Fruit fly (Drosophila melanogaster) whole organism, embryonic: Measurements from ENCODE around the gene Irk1.
A peak's percentile ranks its signal among the peaks of the same experiment; 100 is the strongest.

Source experiments
- Aef1 ChIP-seq: fragments of 200-800 bp; sonication (Bioruptor generic); IDR thresholded peaks from 3 replicates; pipeline ENCODE4 v1.3.6; 2022; ENCODE audit warnings: missing biosample characterization, missing genetic modification characterization
- Asciz ChIP-seq: fragments of 200-800 bp; sonication (Bioruptor generic); optimal IDR thresholded peaks from 2 replicates; lab custom pipeline; 2017; ENCODE audit warnings: missing biosample characterization, mild to moderate bottlenecking, missing genetic modification characterization, missing genetic modification reagents
- CG11723 ChIP-seq: fragments of 200-800 bp; sonication (Bioruptor generic); optimal IDR thresholded peaks from 2 replicates; lab custom pipeline; 2017; ENCODE audit warnings: missing biosample characterization, mild to moderate bottlenecking, missing genetic modification characterization
- CG1233 ChIP-seq: fragments of 200-800 bp; sonication (Bioruptor generic); optimal IDR thresholded peaks from 4 replicates; lab custom pipeline; 2018; ENCODE audit warnings: missing biosample characterization, mild to moderate bottlenecking, missing genetic modification characterization
- CG13287 ChIP-seq: fragments of 200-800 bp; sonication (Bioruptor generic); IDR thresholded peaks from 2 replicates; pipeline ENCODE4 v1.3.6; 2022; ENCODE audit warnings: missing biosample characterization, missing genetic modification characterization; ENCODE audit not compliant: partially characterized antibody
- CG15073 ChIP-seq: fragments of 200-800 bp; sonication (Bioruptor generic); optimal IDR thresholded peaks from 2 replicates; lab custom pipeline; 2016; ENCODE audit warnings: missing biosample characterization, missing genetic modification characterization
- CG15514 ChIP-seq: fragments of 200-800 bp; sonication (Bioruptor generic); optimal IDR thresholded peaks from 3 replicates; lab custom pipeline; 2017; ENCODE audit warnings: missing biosample characterization, missing genetic modification characterization, mild to moderate bottlenecking, moderate library complexity, missing genetic modification reagents
- CG17328 ChIP-seq: fragments of 200-800 bp; sonication (Bioruptor generic); IDR thresholded peaks from 2 replicates; pipeline ENCODE4 v1.3.6; 2022; ENCODE audit warnings: missing biosample characterization, missing genetic modification characterization
- CG18599 ChIP-seq: fragments of 200-800 bp; sonication (Bioruptor generic); optimal IDR thresholded peaks from 3 replicates; lab custom pipeline; 2017; ENCODE audit warnings: missing biosample characterization, missing genetic modification characterization, mild to moderate bottlenecking, moderate library complexity, missing genetic modification reagents
- CG18764 ChIP-seq: fragments of 200-800 bp; sonication (Bioruptor generic); optimal IDR thresholded peaks from 3 replicates; lab custom pipeline; 2016; ENCODE audit warnings: missing biosample characterization, missing genetic modification characterization
- CG2120 ChIP-seq: fragments of 200-800 bp; sonication (Bioruptor generic); optimal IDR thresholded peaks from 3 replicates; lab custom pipeline; 2016; ENCODE audit warnings: missing biosample characterization, missing genetic modification characterization
- CG32532 ChIP-seq: fragments of 200-800 bp; sonication (Bioruptor generic); IDR thresholded peaks from 2 replicates; pipeline ENCODE4 v1.3.6; 2022; ENCODE audit warnings: missing biosample characterization, missing genetic modification characterization
- CG34376 ChIP-seq: fragments of 200-800 bp; sonication (Bioruptor generic); optimal IDR thresholded peaks from 2 replicates; lab custom pipeline; 2018; ENCODE audit warnings: missing biosample characterization, mild to moderate bottlenecking, missing genetic modification characterization
- CG4730 ChIP-seq: fragments of 200-800 bp; sonication (Bioruptor generic); IDR thresholded peaks from 2 replicates; pipeline ENCODE4 v1.3.6; 2022; ENCODE audit warnings: missing biosample characterization, missing genetic modification characterization
- CG8089 ChIP-seq: fragments of 200-800 bp; sonication (Bioruptor generic); optimal IDR thresholded peaks from 3 replicates; lab custom pipeline; 2016; ENCODE audit warnings: missing biosample characterization, missing genetic modification characterization
- CG8290 ChIP-seq, 3 experiments: fragments of 200-800 bp; sonication (Bioruptor generic); optimal IDR thresholded peaks; 2 replicates each; lab custom pipeline; 2016 to 2019; ENCODE audit warnings: missing biosample characterization in 3 of 3, missing genetic modification characterization in 3 of 3, mild to moderate bottlenecking in 2 of 3, moderate library complexity in 1 of 3
- CG8478 ChIP-seq: fragments of >200 bp; optimal IDR thresholded peaks from 2 replicates; lab custom pipeline; 2018
- CG8924 ChIP-seq: fragments of 200-800 bp; optimal IDR thresholded peaks from 3 replicates; lab custom pipeline; 2019; ENCODE audit warnings: missing biosample characterization, mild to moderate bottlenecking, missing genetic modification characterization, moderate library complexity
- CG9727 ChIP-seq: fragments of 200-800 bp; sonication (Bioruptor generic); optimal IDR thresholded peaks from 3 replicates; lab custom pipeline; 2017; ENCODE audit warnings: missing biosample characterization, mild to moderate bottlenecking, missing genetic modification characterization
- D19B ChIP-seq: fragments of 200-800 bp; sonication (Bioruptor generic); optimal IDR thresholded peaks from 2 replicates; lab custom pipeline; 2017; ENCODE audit warnings: missing biosample characterization, mild to moderate bottlenecking, missing genetic modification characterization
- Drgx ChIP-seq: fragments of 200-800 bp; sonication (Bioruptor generic); IDR thresholded peaks from 2 replicates; pipeline ENCODE4 v1.3.6; 2022; ENCODE audit warnings: missing biosample characterization, missing genetic modification characterization
- Gug ChIP-seq: fragments of 200-800 bp; sonication (Bioruptor generic); IDR thresholded peaks from 4 replicates; pipeline ENCODE4 v1.3.6; 2022; ENCODE audit warnings: missing biosample characterization, missing genetic modification characterization
- HHEX ChIP-seq: fragments of 200-800 bp; sonication (Bioruptor generic); optimal IDR thresholded peaks from 3 replicates; lab custom pipeline; 2017; ENCODE audit warnings: missing biosample characterization, mild to moderate bottlenecking, missing genetic modification characterization, missing genetic modification reagents
- Hmr ChIP-seq: fragments of 200-800 bp; sonication (Bioruptor generic); optimal IDR thresholded peaks from 3 replicates; lab custom pipeline; 2017; ENCODE audit warnings: mild to moderate bottlenecking, missing biosample characterization, missing genetic modification reagents, missing genetic modification characterization
- Med ChIP-seq: fragments of 200-800 bp; sonication (Bioruptor generic); peaks from one replicate; lab custom pipeline; 2016; ENCODE audit warnings: missing biosample characterization, missing genetic modification characterization, mild to moderate bottlenecking, inconsistent platforms, moderate library complexity
- Mes4 ChIP-seq: fragments of 200-800 bp; sonication (Bioruptor generic); optimal IDR thresholded peaks from 2 replicates; lab custom pipeline; 2016; ENCODE audit warnings: missing biosample characterization, missing genetic modification characterization
- Mrtf ChIP-seq: fragments of 200-800 bp; sonication (Bioruptor generic); IDR thresholded peaks from 3 replicates; pipeline ENCODE4 v1.3.6; 2022; ENCODE audit warnings: missing biosample characterization, missing genetic modification characterization
- NFAT ChIP-seq: fragments of 200-800 bp; sonication (Bioruptor generic); IDR thresholded peaks from 2 replicates; pipeline ENCODE4 v1.3.6; 2022; ENCODE audit warnings: missing biosample characterization, missing genetic modification characterization
- Ptx1 ChIP-seq: fragments of 200-800 bp; sonication (Bioruptor generic); IDR thresholded peaks from 2 replicates; pipeline ENCODE4 v1.3.6; 2022; ENCODE audit warnings: missing biosample characterization, missing genetic modification characterization
- Rfx ChIP-seq: fragments of 200-800 bp; sonication (Bioruptor generic); IDR thresholded peaks from 2 replicates; pipeline ENCODE4 v1.3.6; 2022; ENCODE audit warnings: missing biosample characterization, missing genetic modification characterization
- Tbp ChIP-seq: fragments of >200 bp; optimal IDR thresholded peaks from 2 replicates; lab custom pipeline; 2018; ENCODE audit warnings: missing biosample characterization, missing genetic modification characterization
- abd-A ChIP-seq: fragments of 200-800 bp; sonication (Bioruptor generic); optimal IDR thresholded peaks from 3 replicates; lab custom pipeline; 2019; ENCODE audit warnings: missing biosample characterization, mild to moderate bottlenecking, missing genetic modification characterization, moderate library complexity
- ac ChIP-seq: fragments of 200-800 bp; sonication (Bioruptor generic); optimal IDR thresholded peaks from 3 replicates; lab custom pipeline; 2017; ENCODE audit warnings: missing biosample characterization, mild to moderate bottlenecking, missing genetic modification characterization
- ash1 ChIP-seq: fragments of 200-800 bp; sonication (Bioruptor generic); optimal IDR thresholded peaks from 2 replicates; lab custom pipeline; 2018; ENCODE audit warnings: missing biosample characterization, mild to moderate bottlenecking, missing genetic modification characterization
- ato ChIP-seq: fragments of 200-800 bp; sonication (Bioruptor generic); IDR thresholded peaks from 2 replicates; pipeline ENCODE4 v1.3.6; 2022; ENCODE audit warnings: missing biosample characterization, missing genetic modification characterization; ENCODE audit not compliant: partially characterized antibody
- cwo ChIP-seq: fragments of 200-800 bp; sonication (Bioruptor generic); optimal IDR thresholded peaks from 3 replicates; lab custom pipeline; 2017; ENCODE audit warnings: missing biosample characterization, missing genetic modification characterization, mild to moderate bottlenecking, moderate library complexity, missing genetic modification reagents
- fd96Cb ChIP-seq: fragments of 200-800 bp; sonication (Bioruptor generic); optimal IDR thresholded peaks from 2 replicates; lab custom pipeline; 2018; ENCODE audit warnings: missing biosample characterization, mild to moderate bottlenecking, missing genetic modification characterization, moderate library complexity
- grau ChIP-seq: fragments of 200-800 bp; optimal IDR thresholded peaks from 3 replicates; lab custom pipeline; 2019; ENCODE audit warnings: missing biosample characterization, mild to moderate bottlenecking, missing genetic modification characterization, moderate library complexity
- grn ChIP-seq: fragments of 200-800 bp; sonication (Bioruptor generic); optimal IDR thresholded peaks from 3 replicates; lab custom pipeline; 2017; ENCODE audit warnings: missing biosample characterization, missing genetic modification characterization
- gro ChIP-seq: fragments of 200-800 bp; sonication (Bioruptor generic); optimal IDR thresholded peaks from 2 replicates; lab custom pipeline; 2016; ENCODE audit warnings: missing biosample characterization, missing genetic modification characterization
- hth ChIP-seq: fragments of >200 bp; optimal IDR thresholded peaks from 2 replicates; lab custom pipeline; 2017; ENCODE audit warnings: inconsistent platforms
- ind ChIP-seq: fragments of 200-800 bp; sonication (Bioruptor generic); optimal IDR thresholded peaks from 3 replicates; lab custom pipeline; 2016; ENCODE audit warnings: missing biosample characterization, missing genetic modification characterization
- jigr1 ChIP-seq: fragments of 200-800 bp; sonication (Bioruptor generic); IDR thresholded peaks from 3 replicates; pipeline ENCODE4 v1.3.6; 2022; ENCODE audit warnings: missing biosample characterization, missing genetic modification characterization
- lab ChIP-seq: fragments of 200-800 bp; sonication (Bioruptor generic); optimal IDR thresholded peaks from 3 replicates; lab custom pipeline; 2017; ENCODE audit warnings: missing biosample characterization, missing genetic modification characterization, mild to moderate bottlenecking, moderate library complexity, missing genetic modification reagents
- mirr ChIP-seq: fragments of 200-800 bp; sonication (Bioruptor generic); optimal IDR thresholded peaks from 3 replicates; lab custom pipeline; 2018; ENCODE audit warnings: missing biosample characterization, mild to moderate bottlenecking, missing genetic modification characterization
- scrt ChIP-seq: fragments of 200-800 bp; sonication (Bioruptor generic); optimal IDR thresholded peaks from 2 replicates; lab custom pipeline; 2018; ENCODE audit warnings: missing biosample characterization, mild to moderate bottlenecking, missing genetic modification characterization, moderate library complexity
- sd ChIP-seq: fragments of 200-800 bp; sonication (Bioruptor generic); optimal IDR thresholded peaks from 3 replicates; lab custom pipeline; 2018; ENCODE audit warnings: missing biosample characterization, mild to moderate bottlenecking, missing genetic modification characterization, moderate library complexity
- sens ChIP-seq: fragments of 200-800 bp; sonication (Bioruptor generic); peaks from one replicate; lab custom pipeline; 2016; ENCODE audit warnings: missing biosample characterization, missing genetic modification characterization
- sisA ChIP-seq: fragments of 200-800 bp; sonication (Bioruptor generic); IDR thresholded peaks from 2 replicates; pipeline ENCODE4 v1.3.6; 2022; ENCODE audit warnings: missing biosample characterization, missing genetic modification characterization
- slbo ChIP-seq: fragments of 200-800 bp; sonication (Bioruptor generic); IDR thresholded peaks from 2 replicates; pipeline ENCODE4 v1.3.6; 2022; ENCODE audit warnings: missing biosample characterization, missing genetic modification characterization
- wor ChIP-seq: fragments of 200-800 bp; sonication (Bioruptor generic); IDR thresholded peaks from 2 replicates; pipeline ENCODE4 v1.3.6; 2022; ENCODE audit warnings: missing biosample characterization, missing genetic modification characterization

Gene Irk1

dm6 chr3R:23223151-23223810, 55.2 kb downstream of the Irk1 start (continued):
- TF ChIP-seq CG9727 (peak; percentile 4), Gug (GFP tag; lab: Robert Waterston, UW) (peak; percentile 12; the same call in 1 of the 4 replicates), CG8290 (GFP tag; optimal IDR thresholded peaks at IDR 0.05; lab: Kevin White, UChicago) (no peak), CG8290 (tag; optimal IDR thresholded peaks at IDR 0.05; lab: Kevin White, UChicago) (peak in 1 of 2 experiments; percentile 42), Asciz (GFP tag; lab: Kevin White, UChicago) (peak; percentile 16), cwo (peak; percentile 11), Aef1 (GFP tag; lab: Robert Waterston, UW) (no peak), CG34376 (GFP tag; lab: Kevin White, UChicago) (peak; percentile 92), CG4730 (GFP tag; lab: Robert Waterston, UW) (no peak), wor (GFP tag; lab: Robert Waterston, UW) (no peak), slbo (GFP tag; lab: Robert Waterston, UW) (peak; percentile 34; the same call in 1 of the 2 replicates), ato (no peak), CG18599 (GFP tag; lab: Kevin White, UChicago) (peak; percentile 14), gro (GFP tag; lab: Kevin White, UChicago) (peak; percentile 46), grau (tag; lab: Kevin White, UChicago) (peak; percentile 75), CG32532 (0 out of 2 replicates have a peak, but pooled peaks have one; percentile 31), fd96Cb (tag; lab: Kevin White, UChicago) (no peak), Hmr (GFP tag; lab: Kevin White, UChicago) (peak; percentile 1), Ptx1 (GFP tag; lab: Robert Waterston, UW) (0 out of 2 replicates have a peak, but pooled peaks have one; percentile 22), Med (peak; percentile 76), lab (peak; percentile 37), CG13287 (GFP tag; lab: Robert Waterston, UW) (no peak), CG15073 (GFP tag; lab: Kevin White, UChicago) (no peak), mirr (GFP tag; lab: Kevin White, UChicago) (peak; percentile 97), Mes4 (GFP tag; lab: Kevin White, UChicago) (no peak), ind (GFP tag; lab: Kevin White, UChicago) (peak; percentile 3), Rfx (GFP tag; lab: Robert Waterston, UW) (peak; percentile 4; the same call in 1 of the 2 replicates), grn (GFP tag; lab: Kevin White, UChicago) (peak; percentile 60), sens (GFP tag; lab: Kevin White, UChicago) (peak; percentile 67), sd (tag; lab: Kevin White, UChicago) (peak; percentile 76), hth (no peak), HHEX (GFP tag; lab: Kevin White, UChicago) (peak; percentile 43), CG18764 (no peak), Mrtf (GFP tag; lab: Robert Waterston, UW) (no peak), scrt (GFP tag; lab: Kevin White, UChicago) (no peak), CG15514 (GFP tag; lab: Kevin White, UChicago) (peak; percentile 25), CG8924 (tag; lab: Kevin White, UChicago) (no peak), CG1233 (GFP tag; lab: Kevin White, UChicago) (peak; percentile 19)

dm6 chr3R:23225266-23225665, 57.1 kb downstream of the Irk1 start:
- peak; percentile 64 for TF ChIP-seq D19B (GFP tag; lab: Kevin White, UChicago)
- peak; percentile 22 for TF ChIP-seq CG8089 (GFP tag; lab: Kevin White, UChicago)
- TF ChIP-seq CG11723 (GFP tag; lab: Kevin White, UChicago) = no peak
- peak; percentile 64 for TF ChIP-seq CG2120 (GFP tag; lab: Kevin White, UChicago)
- no peak for TF ChIP-seq Tbp (GFP tag; lab: Kevin White, UChicago)
- TF ChIP-seq CG17328 (GFP tag; lab: Robert Waterston, UW) = no peak
- TF ChIP-seq jigr1 (GFP tag; lab: Robert Waterston, UW) = no peak
- peak; percentile 50 for TF ChIP-seq NFAT (GFP tag; lab: Robert Waterston, UW)
- no peak for TF ChIP-seq ato
- TF ChIP-seq abd-A (tag; lab: Kevin White, UChicago) = no peak
- no peak for TF ChIP-seq ac
- no peak for TF ChIP-seq sisA (GFP tag; lab: Robert Waterston, UW)
- peak; percentile 30 for TF ChIP-seq ash1
- TF ChIP-seq CG8478 (lab: Kevin White, UChicago) = no peak
- TF ChIP-seq Drgx (GFP tag; lab: Robert Waterston, UW) = 0 out of 2 replicates have a peak, but pooled peaks have one; percentile 17
